Worm (Caenorhabditis elegans): ENCODE measurements around the gene C36B7.5.

DNA sequence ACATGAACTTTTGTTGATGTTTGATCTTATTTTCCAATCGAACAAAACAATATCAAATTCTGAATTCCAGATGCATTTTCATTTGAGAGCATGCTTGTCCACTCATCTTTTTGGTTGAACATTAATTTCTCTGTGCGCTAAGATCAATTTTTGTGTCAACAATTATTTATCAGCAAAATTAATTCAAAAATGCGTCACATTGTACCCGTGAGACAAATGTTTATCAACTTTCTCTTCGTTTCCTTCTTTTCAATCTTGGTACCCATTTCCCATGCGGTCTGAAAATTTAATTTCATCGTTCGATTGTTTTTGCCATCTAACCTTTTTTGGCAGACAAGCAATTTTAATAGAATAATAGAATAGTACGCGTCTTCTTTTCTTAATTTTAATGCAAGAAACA lies 27.8 kb upstream of the C36B7.5 start:
- no peak for TF ChIP-seq W03F9.2 (tag; optimal IDR thresholded peaks at IDR 0.05)
- no peak for TF ChIP-seq dao-5 (tag; optimal IDR thresholded peaks at IDR 0.05)

Measured in whole organism, L4/young adult.